Worm (Caenorhabditis elegans) whole organism, late embryonic: Measurements from ENCODE around the gene ins-21.

Experiments used
- C08G9.2 ChIP-seq: sonication (generic microtip); optimal IDR thresholded peaks from 2 replicates; lab custom pipeline; 2016; ENCODE audit warnings: mild to moderate bottlenecking, missing genetic modification characterization, moderate library complexity, missing compliant biosample characterization
- F13H6.1 ChIP-seq: sonication (generic microtip); optimal IDR thresholded peaks from 2 replicates; lab custom pipeline; 2016; ENCODE audit warnings: missing genetic modification characterization, missing compliant biosample characterization
- K02D7.2 ChIP-seq: sonication (generic microtip); optimal IDR thresholded peaks from 2 replicates; lab custom pipeline; 2017; ENCODE audit warnings: mild to moderate bottlenecking, missing genetic modification characterization, missing compliant biosample characterization
- T23F11.4 ChIP-seq: fragments of 200-800 bp; sonication (Bioruptor generic); optimal IDR thresholded peaks from 2 replicates; lab custom pipeline; 2018; ENCODE audit warnings: mild to moderate bottlenecking, missing genetic modification characterization, missing compliant biosample characterization
- ceh-18 ChIP-seq: sonication (generic microtip); optimal IDR thresholded peaks from 2 replicates; lab custom pipeline; 2016; ENCODE audit warnings: missing genetic modification characterization, missing compliant biosample characterization
- ceh-2 ChIP-seq: sonication (generic microtip); optimal IDR thresholded peaks from 2 replicates; lab custom pipeline; 2016; ENCODE audit warnings: missing genotype, missing genetic modification characterization, missing compliant biosample characterization
- ceh-22 ChIP-seq: sonication (generic microtip); optimal IDR thresholded peaks from 2 replicates; lab custom pipeline; 2017; ENCODE audit warnings: missing biosample characterization, missing genetic modification characterization
- ceh-24 ChIP-seq: sonication (generic microtip); optimal IDR thresholded peaks from 2 replicates; lab custom pipeline; 2016; ENCODE audit warnings: mild to moderate bottlenecking, missing genetic modification characterization, missing compliant biosample characterization
- ceh-30 ChIP-seq: fragments of 150-350 bp; optimal IDR thresholded peaks from 2 replicates; lab custom pipeline; 2014; ENCODE audit warnings: missing biosample characterization, missing genetic modification characterization
- ceh-48 ChIP-seq: sonication (generic microtip); optimal IDR thresholded peaks from 2 replicates; lab custom pipeline; 2016; ENCODE audit warnings: missing genetic modification characterization, inconsistent platforms, missing compliant biosample characterization
- ceh-6 ChIP-seq: fragments of 200-800 bp; sonication (Bioruptor generic); optimal IDR thresholded peaks from 2 replicates; lab custom pipeline; 2018; ENCODE audit warnings: mild to moderate bottlenecking, missing genetic modification characterization, missing compliant biosample characterization
- ceh-9 ChIP-seq: sonication (generic microtip); optimal IDR thresholded peaks from 2 replicates; lab custom pipeline; 2016; ENCODE audit warnings: mild to moderate bottlenecking, missing genetic modification characterization, inconsistent platforms, missing compliant biosample characterization
- dmd-4 ChIP-seq: sonication (generic microtip); optimal IDR thresholded peaks from 2 replicates; lab custom pipeline; 2016; ENCODE audit warnings: borderline replicate concordance, missing genetic modification characterization, missing compliant biosample characterization
- dve-1 ChIP-seq: sonication (generic microtip); optimal IDR thresholded peaks from 2 replicates; lab custom pipeline; 2017; ENCODE audit warnings: antibody characterized with exemption, mild to moderate bottlenecking, missing genetic modification characterization, missing compliant biosample characterization
- elt-2 ChIP-seq: sonication (generic microtip); optimal IDR thresholded peaks from 2 replicates; lab custom pipeline; 2016; ENCODE audit warnings: missing genetic modification reagents, missing genetic modification characterization, missing compliant biosample characterization
- elt-4 ChIP-seq: sonication (generic microtip); optimal IDR thresholded peaks from 2 replicates; lab custom pipeline; 2016; ENCODE audit warnings: missing genetic modification characterization, missing compliant biosample characterization
- ets-4 ChIP-seq: sonication (generic microtip); optimal IDR thresholded peaks from 2 replicates; lab custom pipeline; 2016; ENCODE audit warnings: missing genetic modification characterization, missing compliant biosample characterization
- fax-1 ChIP-seq: sonication (generic microtip); optimal IDR thresholded peaks from 2 replicates; lab custom pipeline; 2016; ENCODE audit warnings: missing genotype, missing genetic modification characterization, missing compliant biosample characterization
- hlh-8 ChIP-seq: sonication (generic microtip); optimal IDR thresholded peaks from 2 replicates; lab custom pipeline; 2016; ENCODE audit warnings: missing genotype, missing genetic modification characterization, missing compliant biosample characterization
- lim-6 ChIP-seq: sonication (generic microtip); optimal IDR thresholded peaks from 2 replicates; lab custom pipeline; 2016; ENCODE audit warnings: missing genetic modification characterization, missing compliant biosample characterization
- lin-11 ChIP-seq: fragments of 200-800 bp; sonication (Bioruptor generic); optimal IDR thresholded peaks from 2 replicates; lab custom pipeline; 2018; ENCODE audit warnings: mild to moderate bottlenecking, missing genetic modification characterization, missing compliant biosample characterization
- nfya-1 ChIP-seq: sonication (generic microtip); optimal IDR thresholded peaks from 2 replicates; lab custom pipeline; 2017; ENCODE audit warnings: missing genetic modification characterization, mild to moderate bottlenecking, missing compliant biosample characterization, antibody characterized with exemption, moderate library complexity
- nhr-11 ChIP-seq: fragments of 150-350 bp; optimal IDR thresholded peaks from 2 replicates; lab custom pipeline; 2014; ENCODE audit warnings: missing biosample characterization, missing genetic modification characterization
- nhr-232 ChIP-seq: sonication (generic microtip); optimal IDR thresholded peaks from 2 replicates; lab custom pipeline; 2016; ENCODE audit warnings: missing genetic modification characterization, missing compliant biosample characterization
- pag-3 ChIP-seq: sonication (generic microtip); optimal IDR thresholded peaks from 2 replicates; lab custom pipeline; 2016; ENCODE audit warnings: missing compliant biosample characterization, missing genetic modification characterization, borderline replicate concordance
- pax-1 ChIP-seq: fragments of 150-350 bp; optimal IDR thresholded peaks from 2 replicates; lab custom pipeline; 2014; ENCODE audit warnings: missing biosample characterization, missing genetic modification characterization
- pros-1 ChIP-seq: fragments of 150-350 bp; optimal IDR thresholded peaks from 2 replicates; lab custom pipeline; 2014; ENCODE audit warnings: missing biosample characterization, missing genetic modification reagents, missing genetic modification characterization
- ref-2 ChIP-seq: sonication (generic microtip); optimal IDR thresholded peaks from 2 replicates; lab custom pipeline; 2016; ENCODE audit warnings: missing genetic modification characterization, missing compliant biosample characterization
- rnt-1 ChIP-seq: sonication (generic microtip); optimal IDR thresholded peaks from 2 replicates; lab custom pipeline; 2016; ENCODE audit warnings: missing genetic modification characterization, missing compliant biosample characterization
- syd-9 ChIP-seq: sonication (generic microtip); optimal IDR thresholded peaks from 2 replicates; lab custom pipeline; 2016; ENCODE audit warnings: mild to moderate bottlenecking, missing genetic modification characterization, moderate library complexity, missing compliant biosample characterization
- tbx-2 ChIP-seq: sonication (generic microtip); optimal IDR thresholded peaks from 2 replicates; lab custom pipeline; 2016; ENCODE audit warnings: missing genetic modification characterization, missing compliant biosample characterization
- tbx-7 ChIP-seq: sonication (generic microtip); optimal IDR thresholded peaks from 2 replicates; lab custom pipeline; 2016; ENCODE audit warnings: missing genotype, missing genetic modification characterization, missing compliant biosample characterization
- ttx-3 ChIP-seq: sonication (generic microtip); optimal IDR thresholded peaks from 2 replicates; lab custom pipeline; 2016; ENCODE audit warnings: missing genetic modification reagents, missing genetic modification characterization, missing compliant biosample characterization
- unc-42 ChIP-seq: sonication (generic microtip); optimal IDR thresholded peaks from 2 replicates; lab custom pipeline; 2016; ENCODE audit warnings: missing genotype, missing genetic modification characterization, missing compliant biosample characterization
- unc-86 ChIP-seq: sonication (generic microtip); optimal IDR thresholded peaks from 2 replicates; lab custom pipeline; 2016; ENCODE audit warnings: missing genetic modification characterization, missing compliant biosample characterization
- ztf-16 ChIP-seq: sonication (generic microtip); optimal IDR thresholded peaks from 2 replicates; lab custom pipeline; 2017; ENCODE audit warnings: missing genetic modification characterization, missing compliant biosample characterization

The ins-21 gene

ce11 chrIII:9993535-9993934, 30.0 kb upstream of the ins-21 start, which contains the start of gene C05B5.4:
Gene C05B5.4 (plus strand): TSS chrIII:9993885.
- TF ChIP-seq ceh-18 (tag; lab: Kevin White, UChicago), result no peak
- no peak for TF ChIP-seq elt-2 (tag; lab: Kevin White, UChicago)
- TF ChIP-seq nfya-1 (tag; lab: Kevin White, UChicago), result no peak
- TF ChIP-seq ceh-48 (tag; lab: Kevin White, UChicago), result no peak
- no peak for TF ChIP-seq unc-86
- TF ChIP-seq, all 69 proteins: peak for 0

ce11 chrIII:9997890-9998289, 25.7 kb upstream of the ins-21 start, which contains the start of gene pqn-8:
Gene pqn-8 (minus strand): TSS chrIII:9997990.
- TF ChIP-seq ceh-22 (tag; lab: Kevin White, UChicago) (no peak), rnt-1 (no peak), unc-42 (tag; lab: Kevin White, UChicago) (no peak), T23F11.4 (no peak), ref-2 (tag; lab: Kevin White, UChicago) (no peak), ceh-24 (tag; lab: Kevin White, UChicago) (no peak), ceh-2 (tag; lab: Kevin White, UChicago) (no peak), nhr-11 (tag; lab: Kevin White, UChicago) (no peak), F13H6.1 (tag; lab: Kevin White, UChicago) (no peak), elt-4 (tag; lab: Kevin White, UChicago) (no peak), ztf-16 (no peak), ceh-9 (no peak), lim-6 (tag; lab: Kevin White, UChicago) (no peak), K02D7.2 (tag; lab: Kevin White, UChicago) (no peak), dmd-4 (no peak), fax-1 (tag; lab: Kevin White, UChicago) (no peak), syd-9 (tag; lab: Kevin White, UChicago) (no peak), pros-1 (tag; lab: Kevin White, UChicago) (no peak), pag-3 (tag; lab: Kevin White, UChicago) (no peak)
- TF ChIP-seq, all 69 proteins: peak for 0

- TF ChIP-seq fax-1 (tag; lab: Kevin White, UChicago) (no peak), T23F11.4 (no peak), C08G9.2 (tag; lab: Kevin White, UChicago) (no peak), pax-1 (tag; lab: Kevin White, UChicago) (no peak), ceh-18 (tag; lab: Kevin White, UChicago) (no peak), ceh-6 (GFP tag; lab: Kevin White, UChicago) (no peak), unc-42 (tag; lab: Kevin White, UChicago) (no peak), tbx-2 (tag; lab: Kevin White, UChicago) (no peak)
Measured at ce11 chrIII:9999235-9999634, 24.3 kb upstream of the ins-21 start, which contains the start of gene C05B5.17. Gene C05B5.17 (minus strand): TSS chrIII:9999335.

- TF ChIP-seq ets-4 (no peak), C08G9.2 (tag; lab: Kevin White, UChicago) (no peak), ceh-30 (tag; lab: Kevin White, UChicago) (no peak), lin-11 (tag; lab: Kevin White, UChicago) (no peak), nhr-11 (tag; lab: Kevin White, UChicago) (no peak), hlh-8 (tag; lab: Kevin White, UChicago) (no peak), tbx-7 (no peak), dve-1 (no peak)
Measured at ce11 chrIII:10000428-10000827, 23.1 kb upstream of the ins-21 start, which contains the start of gene C05B5.2. Gene C05B5.2 (minus strand): TSS chrIII:10000528.

- no peak for TF ChIP-seq nhr-232
- TF ChIP-seq C08G9.2 (tag; lab: Kevin White, UChicago), result no peak
- TF ChIP-seq ttx-3 (tag; lab: Kevin White, UChicago), result no peak
- TF ChIP-seq ceh-30 (tag; lab: Kevin White, UChicago), result no peak
- no peak for TF ChIP-seq tbx-2 (tag; lab: Kevin White, UChicago)
- TF ChIP-seq nhr-11 (tag; lab: Kevin White, UChicago), result no peak
Measured at ce11 chrIII:10001060-10001459, 22.5 kb upstream of the ins-21 start, which contains the start of gene C05B5.5. Gene C05B5.5 (plus strand): TSS chrIII:10001360.
